Fruit fly (Drosophila melanogaster) S2 (cell line): ENCODE results near the gene CG44153.

Experiments
- CG8478 ChIP-seq: fragments of >200 bp; optimal IDR thresholded peaks from 2 replicates; lab custom pipeline; 2018
- CTCF ChIP-seq, 2 experiments: fragments of >200 bp; optimal IDR thresholded peaks; 2 replicates each; lab custom pipeline; 2018

The CG44153 gene

dm6 chr2L:10180182-10180779, at the start of gene CG44153:
CG44153 (minus strand) TSS chr2L:10180256.
- TF ChIP-seq CG8478 (lab: Kevin White, UChicago) (no peak), CTCF (optimal IDR thresholded peaks at IDR 0.05; lab: Kevin White, UChicago) (no peak)

- TF ChIP-seq CG8478 (lab: Kevin White, UChicago): no peak
- TF ChIP-seq CTCF (optimal IDR thresholded peaks at IDR 0.05; lab: Kevin White, UChicago): no peak
Measured at dm6 chr2L:10226724-10227407, 46.8 kb upstream of the CG44153 start, which contains the start of gene CG5708. CG5708 (minus strand) TSS chr2L:10226808.

- no peak for TF ChIP-seq CG8478 (lab: Kevin White, UChicago)
- TF ChIP-seq CTCF (optimal IDR thresholded peaks at IDR 0.05; lab: Kevin White, UChicago): no peak
Measured at dm6 chr2L:10226213-10226723, 46.2 kb upstream of the CG44153 start.

dm6 chr2L:10222550-10223231, 42.6 kb upstream of the CG44153 start, which contains the start of gene Bcs1:
Bcs1 (plus strand) TSS chr2L:10222657.
- TF ChIP-seq CG8478 (lab: Kevin White, UChicago) (no peak), CTCF (optimal IDR thresholded peaks at IDR 0.05; lab: Kevin White, UChicago) (no peak)

- TF ChIP-seq CTCF (optimal IDR thresholded peaks at IDR 0.05; lab: Kevin White, UChicago): no peak
- TF ChIP-seq CG8478 (lab: Kevin White, UChicago): no peak
Measured at dm6 chr2L:10221387-10221705, 41.3 kb upstream of the CG44153 start.

dm6 chr2L:10220501-10221386, 40.7 kb upstream of the CG44153 start, which contains the start of the genes Npc1a and Prosalpha6:
Npc1a (minus strand) TSS chr2L:10221216.
Prosalpha6 (plus strand) TSS chr2L:10221351.
- TF ChIP-seq CTCF (optimal IDR thresholded peaks at IDR 0.05; lab: Kevin White, UChicago) (no peak), CG8478 (lab: Kevin White, UChicago) (no peak)

- TF ChIP-seq CTCF (optimal IDR thresholded peaks at IDR 0.05; lab: Kevin White, UChicago) (no peak), CG8478 (lab: Kevin White, UChicago) (no peak)
Measured at dm6 chr2L:10220010-10220409, 40.0 kb upstream of the CG44153 start.

dm6 chr2L:10210631-10211557, 30.8 kb upstream of the CG44153 start, which contains the start of the genes CG5727 and ath:
CG5727 (minus strand) TSS chr2L:10210681.
ath (plus strand) TSS chr2L:10211143.
- TF ChIP-seq CTCF (optimal IDR thresholded peaks at IDR 0.05; lab: Kevin White, UChicago) (no peak), CG8478 (lab: Kevin White, UChicago) (no peak)

dm6 chr2L:10208799-10209794, 29.0 kb upstream of the CG44153 start, which contains the start of gene CG5731:
CG5731 (minus strand) TSS chr2L:10209744.
- TF ChIP-seq CTCF (optimal IDR thresholded peaks at IDR 0.05; lab: Kevin White, UChicago) (no peak), CG8478 (lab: Kevin White, UChicago) (no peak)

- TF ChIP-seq CG8478 (lab: Kevin White, UChicago) (no peak), CTCF (optimal IDR thresholded peaks at IDR 0.05; lab: Kevin White, UChicago) (no peak)
Measured at dm6 chr2L:10206633-10207162, 26.6 kb upstream of the CG44153 start, which contains the start of gene Snx17. Snx17 (minus strand) TSS chr2L:10206961.

dm6 chr2L:10205940-10206339, 25.9 kb upstream of the CG44153 start:
- TF ChIP-seq CG8478 (lab: Kevin White, UChicago): no peak
- no peak for TF ChIP-seq CTCF (optimal IDR thresholded peaks at IDR 0.05; lab: Kevin White, UChicago)
